Fruit fly (Drosophila melanogaster): Measurements from ENCODE around the gene CG12689.

CG12689 gene

dm6 chrX:7537829-7538228 is 48.1 kb downstream of the CG12689 start (continued):
- TF ChIP-seq dac (GFP tag; optimal IDR thresholded peaks at IDR 0.05): no peak

- no peak for TF ChIP-seq CG11762 (GFP tag; optimal IDR thresholded peaks at IDR 0.05; ENCODE audit: insufficient read depth)
- TF ChIP-seq Ets96B (tag; optimal IDR thresholded peaks at IDR 0.05): no peak
- no peak for TF ChIP-seq CG6854 (GFP tag; optimal IDR thresholded peaks at IDR 0.05)
- no peak for TF ChIP-seq lz (GFP tag; optimal IDR thresholded peaks at IDR 0.05)
- no peak for TF ChIP-seq Hr4 (GFP tag; optimal IDR thresholded peaks at IDR 0.05)
- no peak for TF ChIP-seq Eip93F (GFP tag; optimal IDR thresholded peaks at IDR 0.05)
- TF ChIP-seq salr (GFP tag; optimal IDR thresholded peaks at IDR 0.05): no peak
- no peak for TF ChIP-seq Blimp-1 (GFP tag; optimal IDR thresholded peaks at IDR 0.05)
- TF ChIP-seq CG3919 (GFP tag; optimal IDR thresholded peaks at IDR 0.05): no peak
- no peak for TF ChIP-seq CG1621 (tag; optimal IDR thresholded peaks at IDR 0.05)
- no peak for TF ChIP-seq CG11294 (GFP tag; IDR thresholded peaks at IDR 0.05)
- TF ChIP-seq pdm3 (GFP tag; optimal IDR thresholded peaks at IDR 0.05): no peak
- TF ChIP-seq CG3032 (tag; optimal IDR thresholded peaks at IDR 0.05): no peak
- TF ChIP-seq CG10631 (GFP tag; optimal IDR thresholded peaks at IDR 0.05): no peak
- no peak for TF ChIP-seq Eip78C (GFP tag)
- no peak for TF ChIP-seq dac (GFP tag; optimal IDR thresholded peaks at IDR 0.05)
- TF ChIP-seq fd59A (GFP tag; optimal IDR thresholded peaks at IDR 0.05): no peak
- no peak for TF ChIP-seq Sox14 (GFP tag; optimal IDR thresholded peaks at IDR 0.05)
- no peak for TF ChIP-seq esn (GFP tag; optimal IDR thresholded peaks at IDR 0.05)
- TF ChIP-seq dsx (GFP tag; optimal IDR thresholded peaks at IDR 0.05; ENCODE audit: poor library complexity, severe bottlenecking): no peak
Measured at dm6 chrX:7536859-7537258, 49.1 kb downstream of the CG12689 start, which contains the start of gene CG32720. TSS of gene CG32720 (minus strand) at chrX:7536959.
